Fruit fly (Drosophila melanogaster) whole organism, embryonic: ENCODE results near the gene arm.
A peak's percentile ranks its signal among the peaks of the same experiment; 100 is the strongest.

ENCODE experiments used
- Aef1 ChIP-seq: fragments of 200-800 bp; sonication (Bioruptor generic); IDR thresholded peaks from 3 replicates; pipeline ENCODE4 v1.3.6; 2022; ENCODE audit warnings: missing biosample characterization, missing genetic modification characterization
- Bdp1 ChIP-seq: fragments of 200-800 bp; sonication (Bioruptor generic); optimal IDR thresholded peaks from 3 replicates; lab custom pipeline; 2016; ENCODE audit warnings: missing biosample characterization, missing genetic modification characterization
- CG10979 ChIP-seq: fragments of 200-800 bp; sonication (Bioruptor generic); optimal IDR thresholded peaks from 2 replicates; lab custom pipeline; 2018; ENCODE audit warnings: missing biosample characterization, mild to moderate bottlenecking, missing genetic modification characterization, moderate library complexity
- CG11560 ChIP-seq: fragments of 200-800 bp; sonication (Bioruptor generic); IDR thresholded peaks from 3 replicates; pipeline ENCODE4 v1.3.6; 2022; ENCODE audit warnings: missing biosample characterization, missing genetic modification characterization
- CG12299 ChIP-seq: fragments of 200-800 bp; sonication (Bioruptor generic); optimal IDR thresholded peaks from 2 replicates; lab custom pipeline; 2018; ENCODE audit warnings: missing biosample characterization, mild to moderate bottlenecking, missing genetic modification characterization
- CG13424 ChIP-seq: fragments of 200-800 bp; sonication (Bioruptor generic); optimal IDR thresholded peaks from 2 replicates; lab custom pipeline; 2019; ENCODE audit warnings: missing biosample characterization, mild to moderate bottlenecking, missing genetic modification characterization, moderate library complexity
- CG14050 ChIP-seq: fragments of 200-800 bp; sonication (Bioruptor generic); IDR thresholded peaks from 3 replicates; pipeline ENCODE4 v1.3.6; 2022; ENCODE audit warnings: missing biosample characterization, missing genetic modification characterization
- CG1529 ChIP-seq: fragments of 200-800 bp; sonication (Bioruptor generic); optimal IDR thresholded peaks from 3 replicates; lab custom pipeline; 2018; ENCODE audit warnings: missing biosample characterization, missing genetic modification characterization
- CG15696 ChIP-seq: fragments of 200-800 bp; sonication (Bioruptor generic); optimal IDR thresholded peaks from 2 replicates; lab custom pipeline; 2019; ENCODE audit warnings: missing biosample characterization, mild to moderate bottlenecking, missing genetic modification characterization, moderate library complexity
- CG18599 ChIP-seq: fragments of 200-800 bp; sonication (Bioruptor generic); optimal IDR thresholded peaks from 3 replicates; lab custom pipeline; 2017; ENCODE audit warnings: missing biosample characterization, missing genetic modification characterization, mild to moderate bottlenecking, moderate library complexity, missing genetic modification reagents
- CG2875 ChIP-seq: fragments of 200-800 bp; sonication (Bioruptor generic); optimal IDR thresholded peaks from 2 replicates; lab custom pipeline; 2017; ENCODE audit warnings: missing biosample characterization, mild to moderate bottlenecking, missing genetic modification characterization, missing genetic modification reagents
- CG3163 ChIP-seq: fragments of 200-800 bp; sonication (Bioruptor generic); optimal IDR thresholded peaks from 3 replicates; lab custom pipeline; 2016; ENCODE audit warnings: missing biosample characterization, missing genetic modification characterization
- CG3281 ChIP-seq: fragments of 200-800 bp; sonication (Bioruptor generic); optimal IDR thresholded peaks from 3 replicates; lab custom pipeline; 2017; ENCODE audit warnings: missing biosample characterization, mild to moderate bottlenecking, missing genetic modification characterization
- CG3726 ChIP-seq: fragments of 200-800 bp; sonication (Bioruptor generic); IDR thresholded peaks from 3 replicates; pipeline ENCODE4, ENCODE4 v1.3.6; 2022; ENCODE audit warnings: missing biosample characterization, missing genetic modification characterization
- CG4360 ChIP-seq: fragments of 200-800 bp; sonication (Bioruptor generic); IDR thresholded peaks from 2 replicates; pipeline ENCODE4 v1.3.6; 2022; ENCODE audit warnings: missing biosample characterization, missing genetic modification characterization
- CG6175 ChIP-seq: fragments of 200-800 bp; sonication (Bioruptor generic); IDR thresholded peaks from 3 replicates; pipeline ENCODE4 v1.3.6; 2022; ENCODE audit warnings: missing biosample characterization, missing genetic modification characterization
- CG6254 ChIP-seq: fragments of 200-800 bp; sonication (Bioruptor generic); optimal IDR thresholded peaks from 3 replicates; lab custom pipeline; 2017; ENCODE audit warnings: mild to moderate bottlenecking, missing biosample characterization, missing genetic modification reagents, missing genetic modification characterization
- CG7963 ChIP-seq: fragments of 200-800 bp; sonication (Bioruptor generic); IDR thresholded peaks from 3 replicates; pipeline ENCODE4 v1.3.6; 2022; ENCODE audit warnings: missing biosample characterization, missing genetic modification characterization; ENCODE audit not compliant: partially characterized antibody
- CkIIα-i1 ChIP-seq: fragments of 200-800 bp; sonication (Bioruptor generic); IDR thresholded peaks from 2 replicates; pipeline ENCODE4 v1.3.6; 2022; ENCODE audit warnings: missing biosample characterization, missing genetic modification characterization
- Dip3 ChIP-seq: fragments of 200-800 bp; sonication (Bioruptor generic); optimal IDR thresholded peaks from 3 replicates; lab custom pipeline; 2016; ENCODE audit warnings: missing biosample characterization, missing genetic modification characterization
- Dp ChIP-seq: fragments of 200-800 bp; sonication (Bioruptor generic); optimal IDR thresholded peaks from 2 replicates; lab custom pipeline; 2018; ENCODE audit warnings: missing biosample characterization, mild to moderate bottlenecking, missing genetic modification characterization, moderate library complexity
- Dref ChIP-seq: fragments of 200-800 bp; sonication (Bioruptor generic); IDR thresholded peaks from 2 replicates; pipeline ENCODE4 v1.3.6; 2022; ENCODE audit warnings: missing biosample characterization, missing genetic modification characterization
- H15 ChIP-seq: fragments of 200-800 bp; sonication (Bioruptor generic); IDR thresholded peaks from 3 replicates; pipeline ENCODE4 v1.3.6; 2022; ENCODE audit warnings: missing biosample characterization, missing genetic modification characterization
- H2.0 ChIP-seq: fragments of 200-800 bp; sonication (Bioruptor generic); IDR thresholded peaks from 2 replicates; pipeline ENCODE4 v1.3.6; 2022; ENCODE audit warnings: missing biosample characterization, missing genetic modification characterization
- Hmr ChIP-seq: fragments of 200-800 bp; sonication (Bioruptor generic); optimal IDR thresholded peaks from 3 replicates; lab custom pipeline; 2017; ENCODE audit warnings: mild to moderate bottlenecking, missing biosample characterization, missing genetic modification reagents, missing genetic modification characterization
- Mad ChIP-seq: fragments of 200-800 bp; sonication (Bioruptor generic); optimal IDR thresholded peaks from 2 replicates; lab custom pipeline; 2016; ENCODE audit warnings: missing biosample characterization, missing genetic modification characterization
- Nf-YA ChIP-seq: fragments of 200-800 bp; sonication (Bioruptor generic); IDR thresholded peaks from 2 replicates; pipeline ENCODE4 v1.3.6; 2022; ENCODE audit warnings: missing biosample characterization, missing genetic modification characterization
- Nf-YB ChIP-seq: fragments of 200-800 bp; sonication (Bioruptor generic); optimal IDR thresholded peaks from 3 replicates; lab custom pipeline; 2019; ENCODE audit warnings: missing biosample characterization, mild to moderate bottlenecking, missing genetic modification characterization, moderate library complexity
- NfI ChIP-seq: fragments of 200-800 bp; sonication (Bioruptor generic); optimal IDR thresholded peaks from 3 replicates; lab custom pipeline; 2018; ENCODE audit warnings: missing biosample characterization, mild to moderate bottlenecking, missing genetic modification characterization, moderate library complexity
- Ptx1 ChIP-seq: fragments of 200-800 bp; sonication (Bioruptor generic); IDR thresholded peaks from 2 replicates; pipeline ENCODE4 v1.3.6; 2022; ENCODE audit warnings: missing biosample characterization, missing genetic modification characterization
- Sry-β ChIP-seq: fragments of 200-800 bp; sonication (Bioruptor generic); optimal IDR thresholded peaks from 2 replicates; lab custom pipeline; 2018; ENCODE audit warnings: missing biosample characterization, mild to moderate bottlenecking, missing genetic modification characterization, moderate library complexity
- Stat92E ChIP-seq, 3 experiments: fragments of >200 bp in 2 of 3; fragments of 200-800 bp in 1 of 3; sonication (Bioruptor generic) in 1 of 3; optimal IDR thresholded peaks; 2 replicates each; lab custom pipeline; 2017 to 2019; ENCODE audit warnings: missing biosample characterization in 3 of 3, missing genetic modification characterization in 3 of 3, mild to moderate bottlenecking in 1 of 3, moderate library complexity in 1 of 3
- cas ChIP-seq: fragments of 200-800 bp; sonication (Bioruptor generic); IDR thresholded peaks from 2 replicates; pipeline ENCODE4 v1.3.6; 2022; ENCODE audit warnings: missing biosample characterization, missing genetic modification characterization
- crol ChIP-seq: fragments of 200-800 bp; sonication (Bioruptor generic); IDR thresholded peaks from 2 replicates; pipeline ENCODE4 v1.3.6; 2022; ENCODE audit warnings: missing biosample characterization, missing genetic modification characterization
- ewg ChIP-seq: fragments of 200-800 bp; sonication (Bioruptor generic); optimal IDR thresholded peaks from 3 replicates; lab custom pipeline; 2017; ENCODE audit warnings: mild to moderate bottlenecking, missing biosample characterization, missing genetic modification reagents, missing genetic modification characterization
- exex ChIP-seq: fragments of 200-800 bp; sonication (Bioruptor generic); optimal IDR thresholded peaks from 4 replicates; lab custom pipeline; 2018; ENCODE audit warnings: missing biosample characterization, mild to moderate bottlenecking, missing genetic modification characterization, moderate library complexity
- fd96Cb ChIP-seq: fragments of 200-800 bp; sonication (Bioruptor generic); optimal IDR thresholded peaks from 2 replicates; lab custom pipeline; 2018; ENCODE audit warnings: missing biosample characterization, mild to moderate bottlenecking, missing genetic modification characterization, moderate library complexity
- gt ChIP-seq: fragments of 200-800 bp; sonication (Bioruptor generic); IDR thresholded peaks from 2 replicates; pipeline ENCODE4 v1.3.6; 2022; ENCODE audit warnings: missing biosample characterization, missing genetic modification characterization
- ham ChIP-seq: fragments of 200-800 bp; sonication (Bioruptor generic); IDR thresholded peaks from 2 replicates; pipeline ENCODE4 v1.3.6; 2022; ENCODE audit warnings: missing biosample characterization, missing genetic modification characterization
- hbn ChIP-seq: fragments of 200-800 bp; sonication (Bioruptor generic); IDR thresholded peaks from 2 replicates; pipeline ENCODE4 v1.3.6; 2022; ENCODE audit warnings: missing biosample characterization, missing genetic modification characterization; ENCODE audit not compliant: partially characterized antibody
- jumu ChIP-seq: fragments of 200-800 bp; sonication (Bioruptor generic); optimal IDR thresholded peaks from 3 replicates; lab custom pipeline; 2016; ENCODE audit warnings: missing biosample characterization, missing genetic modification characterization
- nerfin-2 ChIP-seq: fragments of 200-800 bp; sonication (Bioruptor generic); IDR thresholded peaks from 2 replicates; pipeline ENCODE4 v1.3.6; 2022; ENCODE audit warnings: missing biosample characterization, missing genetic modification characterization; ENCODE audit not compliant: partially characterized antibody
- pho ChIP-seq: fragments of 200-800 bp; sonication (Bioruptor generic); optimal IDR thresholded peaks from 2 replicates; lab custom pipeline; 2016; ENCODE audit warnings: missing biosample characterization, missing genetic modification characterization
- row ChIP-seq: fragments of 200-800 bp; sonication (Bioruptor generic); IDR thresholded peaks from 3 replicates; pipeline ENCODE4 v1.3.6; 2022; ENCODE audit warnings: missing biosample characterization, missing genetic modification characterization
- sr ChIP-seq: fragments of 200-800 bp; sonication (Bioruptor generic); IDR thresholded peaks from 3 replicates; pipeline ENCODE4 v1.3.6; 2022; ENCODE audit warnings: missing biosample characterization, missing genetic modification characterization
- stc ChIP-seq: fragments of 200-800 bp; sonication (Bioruptor generic); IDR thresholded peaks from 2 replicates; pipeline ENCODE4 v1.3.6; 2022; ENCODE audit warnings: missing biosample characterization, missing genetic modification characterization
- stwl ChIP-seq: fragments of 200-800 bp; sonication (Bioruptor generic); optimal IDR thresholded peaks from 3 replicates; lab custom pipeline; 2018; ENCODE audit warnings: missing biosample characterization, mild to moderate bottlenecking, missing genetic modification characterization, moderate library complexity
- tio ChIP-seq: fragments of 200-800 bp; sonication (Bioruptor generic); optimal IDR thresholded peaks from 2 replicates; lab custom pipeline; 2017; ENCODE audit warnings: missing biosample characterization, missing genetic modification characterization, inconsistent platforms
- tll ChIP-seq, 2 experiments: fragments of 200-800 bp in 1 of 2; fragments of >200 bp in 1 of 2; sonication (Bioruptor generic) in 1 of 2; optimal IDR thresholded peaks; 2 replicates each; lab custom pipeline; 2017 to 2019; ENCODE audit warnings: missing biosample characterization in 2 of 2, missing genetic modification characterization in 2 of 2, mild to moderate bottlenecking in 1 of 2, moderate library complexity in 1 of 2
- yki ChIP-seq: fragments of >200 bp; optimal IDR thresholded peaks from 3 replicates; lab custom pipeline; 2018
- zen ChIP-seq: fragments of 200-800 bp; sonication (Bioruptor generic); optimal IDR thresholded peaks from 3 replicates; lab custom pipeline; 2018; ENCODE audit warnings: missing biosample characterization, mild to moderate bottlenecking, missing genetic modification characterization, moderate library complexity

arm gene

dm6 chrX:1858867-1859266 is 41.6 kb downstream of the arm start, which contains the start of gene Lamtor5 (continued):
- no peak for TF ChIP-seq sr
- TF ChIP-seq CG3163 (GFP tag; lab: Kevin White, UChicago), result no peak
- no peak for TF ChIP-seq CG14050 (GFP tag; lab: Robert Waterston, UW)
- peak in 1 of 3 experiments; percentile 15 for TF ChIP-seq Stat92E (GFP tag; optimal IDR thresholded peaks at IDR 0.05; lab: Kevin White, UChicago)
- TF ChIP-seq NfI (GFP tag; lab: Kevin White, UChicago), result peak; percentile 32
- peak; percentile 30 for TF ChIP-seq Dip3 (GFP tag; lab: Kevin White, UChicago)
- no peak for TF ChIP-seq Dref
- TF ChIP-seq ewg (GFP tag; lab: Kevin White, UChicago), result no peak
- peak; percentile 30 for TF ChIP-seq CG10979 (tag; lab: Kevin White, UChicago)
- TF ChIP-seq stc (GFP tag; lab: Robert Waterston, UW), result no peak; the same call in 1 of the 2 replicates
- no peak for TF ChIP-seq exex (tag; lab: Kevin White, UChicago)
- no peak for TF ChIP-seq CG1529 (GFP tag; lab: Kevin White, UChicago)
- no peak for TF ChIP-seq yki (lab: Kevin White, UChicago)
- TF ChIP-seq pho (GFP tag; lab: Kevin White, UChicago), result peak; percentile 9
- TF ChIP-seq nerfin-2 (GFP tag; lab: Robert Waterston, UW), result peak; percentile 23; the same call in 1 of the 2 replicates
- peak; percentile 15 for TF ChIP-seq CG15696 (tag; lab: Kevin White, UChicago)
- TF ChIP-seq CG2875, result no peak
- TF ChIP-seq CG18599 (GFP tag; lab: Kevin White, UChicago), result peak; percentile 42
- no peak for TF ChIP-seq CkIIα-i1 (GFP tag; lab: Robert Waterston, UW)
- no peak for TF ChIP-seq crol (GFP tag; lab: Robert Waterston, UW)
- no peak for TF ChIP-seq tio (GFP tag; lab: Kevin White, UChicago)
- no peak for TF ChIP-seq CG11560 (tag; lab: Robert Waterston, UW)
- TF ChIP-seq Hmr (GFP tag; lab: Kevin White, UChicago), result peak; percentile 49
- peak; percentile 7; the same call in 1 of the 2 replicates for TF ChIP-seq cas (GFP tag; lab: Robert Waterston, UW)
- no peak for TF ChIP-seq H15 (GFP tag; lab: Robert Waterston, UW)
- TF ChIP-seq H2.0 (GFP tag; lab: Robert Waterston, UW), result no peak
- TF ChIP-seq CG7963 (GFP tag; lab: Robert Waterston, UW), result no peak
- TF ChIP-seq row (GFP tag; lab: Robert Waterston, UW), result peak; percentile 84
- TF ChIP-seq CG6175 (GFP tag; lab: Robert Waterston, UW), result 0 out of 3 replicates have a peak, but pooled peaks have one; percentile 10
- TF ChIP-seq stwl (tag; lab: Kevin White, UChicago), result peak; percentile 24
- no peak for TF ChIP-seq CG4360
- no peak for TF ChIP-seq CG3726 (GFP tag; lab: Robert Waterston, UW)
- TF ChIP-seq hbn, result no peak
- peak; percentile 10 for TF ChIP-seq Mad (GFP tag; lab: Kevin White, UChicago)
- no peak for TF ChIP-seq CG6254 (GFP tag; lab: Kevin White, UChicago)
- TF ChIP-seq Aef1 (GFP tag; lab: Robert Waterston, UW), result peak; percentile 27; the same call in 1 of the 3 replicates
- no peak for TF ChIP-seq gt (GFP tag; lab: Robert Waterston, UW)
- no peak for TF ChIP-seq Sry-β (GFP tag; lab: Kevin White, UChicago)
- no peak for TF ChIP-seq zen (tag; lab: Kevin White, UChicago)
- TF ChIP-seq Nf-YB, result peak; percentile 19
- no peak for TF ChIP-seq ham
- TF ChIP-seq Ptx1 (GFP tag; lab: Robert Waterston, UW), result no peak
- peak; percentile 50 for TF ChIP-seq CG13424 (tag; lab: Kevin White, UChicago)
- peak; percentile 29 for TF ChIP-seq jumu (GFP tag; lab: Kevin White, UChicago)
- no peak for TF ChIP-seq CG12299 (tag; lab: Kevin White, UChicago)
- TF ChIP-seq Bdp1 (GFP tag; lab: Kevin White, UChicago), result no peak
- no peak for TF ChIP-seq Nf-YA (GFP tag; lab: Robert Waterston, UW)
- no peak for TF ChIP-seq Dp (GFP tag; lab: Kevin White, UChicago)
- TF ChIP-seq fd96Cb (tag; lab: Kevin White, UChicago), result peak; percentile 8
- TF ChIP-seq tll (GFP tag; optimal IDR thresholded peaks at IDR 0.05; lab: Kevin White, UChicago), result no peak
- peak; percentile 37 for TF ChIP-seq CG3281 (GFP tag; lab: Kevin White, UChicago)
